Worm (Caenorhabditis elegans) whole organism, mixed stage, embryonic: Measurements from ENCODE around the gene twk-33.

Experiments used
- cnd-1 ChIP-seq: fragments of 200-800 bp; sonication (Bioruptor generic); optimal IDR thresholded peaks from 2 replicates; lab custom pipeline; 2018; ENCODE audit warnings: mild to moderate bottlenecking, missing genetic modification characterization, missing compliant biosample characterization
- elt-1 ChIP-seq: sonication (generic microtip); optimal IDR thresholded peaks from 2 replicates; lab custom pipeline; 2017; ENCODE audit warnings: missing genetic modification characterization, mild to moderate bottlenecking, missing compliant biosample characterization, antibody characterized with exemption, moderate library complexity, borderline replicate concordance; ENCODE audit not compliant: insufficient read depth
- lin-13 ChIP-seq: fragments of 150-350 bp; optimal IDR thresholded peaks from 2 replicates; lab custom pipeline; 2014; ENCODE audit warnings: missing biosample characterization, missing genetic modification characterization
- lsy-2 ChIP-seq: fragments of 150-350 bp; optimal IDR thresholded peaks from 2 replicates; lab custom pipeline; 2014; ENCODE audit warnings: missing biosample characterization, missing genetic modification characterization
- nhr-12 ChIP-seq: fragments of 150-350 bp; optimal IDR thresholded peaks from 2 replicates; lab custom pipeline; 2014; ENCODE audit warnings: missing biosample characterization, missing genetic modification characterization
- nhr-237 ChIP-seq: fragments of 150-350 bp; optimal IDR thresholded peaks from 2 replicates; lab custom pipeline; 2014; ENCODE audit warnings: missing biosample characterization, missing genetic modification characterization
- nhr-76 ChIP-seq: sonication (generic microtip); optimal IDR thresholded peaks from 2 replicates; lab custom pipeline; 2017; ENCODE audit warnings: missing biosample characterization, missing genetic modification characterization
- pha-4 ChIP-seq: fragments of 150-350 bp; optimal IDR thresholded peaks from 2 replicates; lab custom pipeline; 2018; ENCODE audit warnings: missing biosample characterization, missing genetic modification reagents, missing genetic modification characterization
- sem-2 ChIP-seq: fragments of 200-800 bp; sonication (Bioruptor generic); optimal IDR thresholded peaks from 2 replicates; lab custom pipeline; 2018; ENCODE audit warnings: mild to moderate bottlenecking, missing genetic modification characterization, missing compliant biosample characterization
- snpc-4 ChIP-seq: fragments of 150-350 bp; optimal IDR thresholded peaks from 2 replicates; lab custom pipeline; 2014; ENCODE audit warnings: missing biosample characterization, missing genetic modification characterization
- sptf-1 ChIP-seq: sonication (generic microtip); optimal IDR thresholded peaks from 2 replicates; lab custom pipeline; 2017; ENCODE audit warnings: mild to moderate bottlenecking, missing genetic modification characterization, moderate library complexity, missing compliant biosample characterization
- tbx-8 ChIP-seq: fragments of 200-800 bp; sonication (Bioruptor generic); optimal IDR thresholded peaks from 2 replicates; lab custom pipeline; 2018; ENCODE audit warnings: mild to moderate bottlenecking, missing genetic modification characterization, moderate library complexity, missing compliant biosample characterization
- unc-39 ChIP-seq: fragments of 150-350 bp; optimal IDR thresholded peaks from 2 replicates; lab custom pipeline; 2014; ENCODE audit warnings: missing biosample characterization, missing genetic modification characterization

- TF ChIP-seq cnd-1 (tag; lab: Kevin White, UChicago) (no peak), pha-4 (no peak), unc-39 (no peak), elt-1 (tag; lab: Kevin White, UChicago) (no peak), sem-2 (GFP tag; lab: Kevin White, UChicago) (no peak), tbx-8 (GFP tag; lab: Kevin White, UChicago) (no peak), snpc-4 (tag; lab: Kevin White, UChicago) (no peak), lin-13 (no peak), nhr-12 (tag; lab: Kevin White, UChicago) (no peak), sptf-1 (no peak), lsy-2 (tag; lab: Kevin White, UChicago) (no peak), nhr-76 (tag; lab: Kevin White, UChicago) (no peak), nhr-237 (no peak)
Measured at ce11 chrV:17718647-17719046, 4.5 kb upstream of the twk-33 start, which contains the start of gene str-77.
